Worm (Caenorhabditis elegans) whole organism, L2 larva: ENCODE data around the gene F39F10.4.

Experiments used
- R02D3.7 ChIP-seq: fragments of 150-350 bp; optimal IDR thresholded peaks from 2 replicates; lab custom pipeline; 2014; ENCODE audit warnings: missing biosample characterization, missing genetic modification characterization
- aly-2 ChIP-seq: fragments of 150-350 bp; optimal IDR thresholded peaks from 2 replicates; lab custom pipeline; 2014; ENCODE audit warnings: missing biosample characterization, missing genetic modification characterization
- ama-1 ChIP-seq: fragments of 150-350 bp; optimal IDR thresholded peaks from 2 replicates; lab custom pipeline; 2018; ENCODE audit warnings: inconsistent platforms
- blmp-1 ChIP-seq: sonication (generic microtip); optimal IDR thresholded peaks from 2 replicates; lab custom pipeline; 2017; ENCODE audit warnings: missing genetic modification characterization, mild to moderate bottlenecking, missing compliant biosample characterization, antibody characterized with exemption, moderate library complexity; ENCODE audit not compliant: insufficient read depth
- egl-27 ChIP-seq: sonication (generic microtip); optimal IDR thresholded peaks from 3 replicates; lab custom pipeline; 2017; ENCODE audit warnings: missing biosample characterization, missing genetic modification reagents, missing genetic modification characterization
- mab-5 ChIP-seq: fragments of 150-350 bp; optimal IDR thresholded peaks from 2 replicates; lab custom pipeline; 2014; ENCODE audit warnings: missing biosample characterization, missing genetic modification characterization
- nhr-21 ChIP-seq: fragments of 150-350 bp; optimal IDR thresholded peaks from 2 replicates; lab custom pipeline; 2014; ENCODE audit warnings: missing biosample characterization, missing genetic modification characterization
- nhr-77 ChIP-seq: fragments of 150-350 bp; optimal IDR thresholded peaks from 2 replicates; lab custom pipeline; 2014; ENCODE audit warnings: missing biosample characterization, missing genetic modification characterization
- skn-1 ChIP-seq: sonication (generic microtip); optimal IDR thresholded peaks from 2 replicates; lab custom pipeline; 2017; ENCODE audit warnings: missing biosample characterization, missing genetic modification characterization
- unc-62 ChIP-seq: fragments of 150-350 bp; optimal IDR thresholded peaks from 2 replicates; lab custom pipeline; 2014; ENCODE audit warnings: missing biosample characterization, missing genetic modification reagents, missing genetic modification characterization
- ztf-1 ChIP-seq: fragments of 200-800 bp; sonication (Bioruptor generic); conservative IDR thresholded peaks from 2 replicates; pipeline ENCODE4 v1.3.6; 2022; ENCODE audit warnings: missing genetic modification characterization, missing compliant biosample characterization

- no peak for TF ChIP-seq skn-1 (tag; lab: Kevin White, UChicago)
- no peak for TF ChIP-seq unc-62 (GFP tag; lab: Kevin White, UChicago)
- TF ChIP-seq egl-27 (tag; lab: Kevin White, UChicago): no peak
- TF ChIP-seq ama-1 (lab: Kevin White, UChicago): no peak
- no peak for TF ChIP-seq nhr-21
- TF ChIP-seq nhr-77 (tag; lab: Kevin White, UChicago): no peak
- TF ChIP-seq ztf-1 (GFP tag; lab: Robert Waterston, UW): no peak
- TF ChIP-seq R02D3.7 (tag; lab: Kevin White, UChicago): no peak
- no peak for TF ChIP-seq aly-2 (tag; lab: Kevin White, UChicago)
- no peak for TF ChIP-seq blmp-1 (tag; lab: Kevin White, UChicago)
- no peak for TF ChIP-seq mab-5 (tag; lab: Kevin White, UChicago)
These were observed 21.8 kb upstream of the F39F10.4 start for ce11 chrX:16925343-16925742.
